Fruit fly (Drosophila melanogaster): ENCODE data around the gene temp.

DNA sequence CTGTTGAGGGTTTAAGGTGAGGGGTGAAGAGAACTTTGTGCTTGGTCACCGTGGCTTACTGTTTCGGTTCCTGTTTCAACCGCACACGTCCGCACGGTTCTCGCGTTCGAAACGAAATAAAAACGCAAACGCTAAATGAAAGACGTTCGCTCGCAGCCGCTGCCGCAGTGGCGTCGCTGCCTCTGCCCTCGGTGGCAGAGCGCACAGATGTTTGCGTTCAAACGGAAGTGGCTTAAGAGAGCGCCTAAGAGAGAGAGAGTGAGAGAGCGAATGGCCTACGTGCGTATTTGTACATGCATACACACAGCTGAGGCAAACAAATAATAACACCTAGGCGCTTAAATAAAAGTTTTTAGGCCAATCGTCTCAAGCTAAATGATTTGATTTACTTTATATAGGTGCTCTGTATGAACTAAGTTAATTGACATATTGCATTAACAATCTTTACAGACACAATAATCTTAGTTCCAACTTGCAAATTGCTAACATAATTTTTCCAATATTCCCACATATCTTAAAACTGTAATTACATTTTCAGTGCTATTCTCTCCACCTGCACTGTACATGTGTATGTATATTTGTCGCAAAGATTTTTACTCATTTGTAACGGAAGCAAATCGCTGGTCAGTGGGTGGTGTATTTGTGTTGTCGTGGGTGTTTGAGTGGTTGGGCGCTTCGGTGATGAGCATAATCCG, 31.1 kb upstream of the temp start, which contains the start of gene CG2865:
- TF ChIP-seq GATAd (GFP tag; optimal IDR thresholded peaks at IDR 0.05) (peak; percentile 11), Hr78 (GFP tag; optimal IDR thresholded peaks at IDR 0.05) (no peak), fru (GFP tag; optimal IDR thresholded peaks at IDR 0.05) (peak; percentile 97), ey (GFP tag; optimal IDR thresholded peaks at IDR 0.05) (peak; percentile 95), HLH106 (tag; optimal IDR thresholded peaks at IDR 0.05) (peak; percentile 98), Abd-B (GFP tag; optimal IDR thresholded peaks at IDR 0.05) (no peak), N (GFP tag; optimal IDR thresholded peaks at IDR 0.05) (no peak)

Data from whole organism, wandering third instar larva.